Worm (Caenorhabditis elegans): Measurements from ENCODE around the gene F32D8.5.

- TF ChIP-seq nhr-237 (tag; optimal IDR thresholded peaks at IDR 0.05) (no peak), ama-1 (optimal IDR thresholded peaks at IDR 0.05) (no peak), efl-1 (optimal IDR thresholded peaks at IDR 0.05) (no peak), efl-1 (GFP tag; optimal IDR thresholded peaks at IDR 0.05 in 1 of 2) (no peak), egl-27 (tag; optimal IDR thresholded peaks at IDR 0.05) (no peak), ceh-82 (tag; optimal IDR thresholded peaks at IDR 0.05) (no peak), lin-39 (tag; optimal IDR thresholded peaks at IDR 0.05) (no peak), pag-3 (tag; optimal IDR thresholded peaks at IDR 0.05; ENCODE audit: borderline replicate concordance, insufficient read depth) (no peak)
These were observed 1.7 kb downstream of the F32D8.5 start, which contains the start of gene F32D8.13 for ce11 chrV:10896295-10896694.
